Worm (Caenorhabditis elegans) whole organism, L1 larva: ENCODE measurements around the gene tag-294.

ENCODE experiments used
- C04F5.9 ChIP-seq: sonication (generic microtip); optimal IDR thresholded peaks from 2 replicates; lab custom pipeline; 2016; ENCODE audit warnings: missing genetic modification characterization, missing compliant biosample characterization
- aly-2 ChIP-seq: fragments of 150-350 bp; optimal IDR thresholded peaks from 2 replicates; lab custom pipeline; 2014; ENCODE audit warnings: missing biosample characterization, missing genetic modification characterization
- blmp-1 ChIP-seq: fragments of 150-350 bp; optimal IDR thresholded peaks from 2 replicates; lab custom pipeline; 2014; ENCODE audit warnings: missing biosample characterization, missing genetic modification characterization
- ceh-88 ChIP-seq: fragments of 200-800 bp; sonication (Bioruptor generic); IDR thresholded peaks from 2 replicates; pipeline ENCODE4 v1.3.6; 2022; ENCODE audit warnings: missing genetic modification characterization, missing compliant biosample characterization
- ceh-90 ChIP-seq: sonication (generic microtip); optimal IDR thresholded peaks from 2 replicates; lab custom pipeline; 2016; ENCODE audit warnings: missing genetic modification characterization, missing compliant biosample characterization
- efl-3 ChIP-seq: fragments of 200-800 bp; sonication (Bioruptor generic); optimal IDR thresholded peaks from 2 replicates; lab custom pipeline; 2018; ENCODE audit warnings: mild to moderate bottlenecking, missing genetic modification characterization, missing compliant biosample characterization
- elt-2 ChIP-seq: sonication (generic microtip); optimal IDR thresholded peaks from 2 replicates; lab custom pipeline; 2016; ENCODE audit warnings: missing genetic modification characterization, mild to moderate bottlenecking, inconsistent platforms, missing compliant biosample characterization, missing genetic modification reagents
- elt-3 ChIP-seq, 6 experiments: fragments of 150-350 bp in 1 of 6; sonication (generic microtip); optimal IDR thresholded peaks; 2 replicates each; lab custom pipeline; 2017 to 2018; ENCODE audit warnings: missing biosample characterization in 6 of 6, missing genetic modification characterization in 6 of 6, inconsistent platforms in 1 of 6
- ets-5 ChIP-seq: fragments of 200-800 bp; sonication (Bioruptor generic); IDR thresholded peaks from 2 replicates; pipeline ENCODE4 v1.3.6; 2022; ENCODE audit warnings: missing genetic modification characterization, missing compliant biosample characterization
- fkh-10 ChIP-seq: sonication (generic microtip); optimal IDR thresholded peaks from 2 replicates; lab custom pipeline; 2017; ENCODE audit warnings: missing biosample characterization, missing genetic modification reagents, missing genetic modification characterization
- fkh-4 ChIP-seq: sonication (generic microtip); optimal IDR thresholded peaks from 2 replicates; lab custom pipeline; 2016; ENCODE audit warnings: missing compliant biosample characterization, missing genetic modification characterization, borderline replicate concordance
- fkh-8 ChIP-seq: sonication (generic microtip); optimal IDR thresholded peaks from 2 replicates; lab custom pipeline; 2016; ENCODE audit warnings: mild to moderate bottlenecking, missing genetic modification characterization, missing compliant biosample characterization
- fos-1 ChIP-seq: fragments of 150-350 bp; optimal IDR thresholded peaks from 2 replicates; lab custom pipeline; 2014; ENCODE audit warnings: missing biosample characterization, missing genetic modification characterization
- grh-1 ChIP-seq: fragments of 200-800 bp; sonication (Bioruptor generic); IDR thresholded peaks from 2 replicates; pipeline ENCODE4 v1.3.6; 2022; ENCODE audit warnings: missing genetic modification reagents, missing genetic modification characterization, missing compliant biosample characterization
- hpl-2 ChIP-seq: fragments of 150-350 bp; optimal IDR thresholded peaks from 2 replicates; lab custom pipeline; 2014; ENCODE audit warnings: missing biosample characterization, missing genetic modification reagents, missing genetic modification characterization
- irx-1 ChIP-seq: sonication (generic microtip); optimal IDR thresholded peaks from 2 replicates; lab custom pipeline; 2016; ENCODE audit warnings: missing genetic modification characterization, missing compliant biosample characterization
- isw-1 ChIP-seq: fragments of 200-800 bp; sonication (Bioruptor generic); IDR thresholded peaks from 2 replicates; pipeline ENCODE4 v1.3.6; 2022; ENCODE audit warnings: missing genetic modification characterization, missing compliant biosample characterization
- jun-1 ChIP-seq: fragments of 150-350 bp; optimal IDR thresholded peaks from 2 replicates; lab custom pipeline; 2014; ENCODE audit warnings: missing biosample characterization, missing genetic modification reagents, missing genetic modification characterization
- lin-14 ChIP-seq: fragments of 200-800 bp; sonication (Bioruptor generic); optimal IDR thresholded peaks from 2 replicates; lab custom pipeline; 2018; ENCODE audit warnings: mild to moderate bottlenecking, missing genetic modification characterization, moderate library complexity, missing compliant biosample characterization
- lin-15B ChIP-seq: fragments of 150-350 bp; sonication (generic microtip); optimal IDR thresholded peaks from 3 replicates; lab custom pipeline; 2014; ENCODE audit warnings: missing biosample characterization, missing genetic modification characterization
- lin-39 ChIP-seq: fragments of 150-350 bp; optimal IDR thresholded peaks from 2 replicates; lab custom pipeline; 2014; ENCODE audit warnings: missing biosample characterization, missing genetic modification reagents, missing genetic modification characterization
- mab-9 ChIP-seq: fragments of 200-800 bp; sonication (Bioruptor generic); IDR thresholded peaks from 2 replicates; pipeline ENCODE4 v1.3.6; 2022; ENCODE audit warnings: missing genetic modification reagents, missing genetic modification characterization, missing compliant biosample characterization
- mef-2 ChIP-seq: fragments of 150-350 bp; optimal IDR thresholded peaks from 2 replicates; lab custom pipeline; 2014; ENCODE audit warnings: missing biosample characterization, missing genetic modification characterization
- mep-1 ChIP-seq: fragments of 150-350 bp; optimal IDR thresholded peaks from 2 replicates; lab custom pipeline; 2014; ENCODE audit warnings: missing biosample characterization, missing genetic modification characterization
- nhr-12 ChIP-seq: sonication (generic microtip); optimal IDR thresholded peaks from 2 replicates; lab custom pipeline; 2017; ENCODE audit warnings: missing biosample characterization, missing genetic modification characterization
- nhr-19 ChIP-seq: fragments of 200-800 bp; sonication (Bioruptor generic); conservative IDR thresholded peaks from 2 replicates; pipeline ENCODE4 v1.3.6; 2022; ENCODE audit warnings: missing genetic modification characterization, missing compliant biosample characterization
- nhr-20 ChIP-seq: sonication (generic microtip); optimal IDR thresholded peaks from 2 replicates; lab custom pipeline; 2016; ENCODE audit warnings: mild to moderate bottlenecking, missing genetic modification characterization, missing compliant biosample characterization
- nhr-237 ChIP-seq: fragments of 150-350 bp; optimal IDR thresholded peaks from 2 replicates; lab custom pipeline; 2014; ENCODE audit warnings: missing biosample characterization, missing genetic modification characterization
- nhr-47 ChIP-seq: sonication (generic microtip); optimal IDR thresholded peaks from 2 replicates; lab custom pipeline; 2016; ENCODE audit warnings: mild to moderate bottlenecking, missing genetic modification characterization, moderate library complexity, missing compliant biosample characterization
- nhr-71 ChIP-seq: sonication (generic microtip); optimal IDR thresholded peaks from 2 replicates; lab custom pipeline; 2016; ENCODE audit warnings: mild to moderate bottlenecking, missing genetic modification characterization, moderate library complexity, missing compliant biosample characterization
- nhr-76 ChIP-seq: sonication (generic microtip); optimal IDR thresholded peaks from 2 replicates; lab custom pipeline; 2017; ENCODE audit warnings: missing biosample characterization, missing genetic modification characterization
- nhr-77 ChIP-seq: fragments of 150-350 bp; optimal IDR thresholded peaks from 2 replicates; lab custom pipeline; 2014; ENCODE audit warnings: missing biosample characterization, missing genetic modification characterization
- nhr-84 ChIP-seq: sonication (generic microtip); optimal IDR thresholded peaks from 2 replicates; lab custom pipeline; 2017; ENCODE audit warnings: missing biosample characterization, missing genetic modification characterization
- nhr-85 ChIP-seq: sonication (generic microtip); peaks from one replicate; lab custom pipeline; 2016; ENCODE audit warnings: missing genetic modification characterization, inconsistent platforms, missing compliant biosample characterization
- nhr-90 ChIP-seq: sonication (generic microtip); optimal IDR thresholded peaks from 2 replicates; lab custom pipeline; 2016; ENCODE audit warnings: mild to moderate bottlenecking, missing genetic modification characterization, missing compliant biosample characterization; ENCODE audit not compliant: poor library complexity
- pax-3 ChIP-seq: fragments of 200-800 bp; sonication (Bioruptor generic); optimal IDR thresholded peaks from 2 replicates; lab custom pipeline; 2018; ENCODE audit warnings: mild to moderate bottlenecking, missing genetic modification characterization, moderate library complexity, missing compliant biosample characterization
- snpc-4 ChIP-seq: fragments of 150-350 bp; optimal IDR thresholded peaks from 2 replicates; lab custom pipeline; 2014; ENCODE audit warnings: missing biosample characterization, missing genetic modification characterization
- snu-23 ChIP-seq: sonication (generic microtip); optimal IDR thresholded peaks from 2 replicates; lab custom pipeline; 2016; ENCODE audit warnings: missing genetic modification characterization, missing compliant biosample characterization
- sptf-1 ChIP-seq: fragments of 150-350 bp; optimal IDR thresholded peaks from 2 replicates; lab custom pipeline; 2014; ENCODE audit warnings: missing biosample characterization, missing genetic modification characterization
- sup-37 ChIP-seq: fragments of 200-800 bp; sonication (Bioruptor generic); optimal IDR thresholded peaks from 2 replicates; lab custom pipeline; 2018; ENCODE audit warnings: mild to moderate bottlenecking, missing genetic modification characterization, missing compliant biosample characterization
- swsn-7 ChIP-seq: sonication (generic microtip); optimal IDR thresholded peaks from 2 replicates; lab custom pipeline; 2016; ENCODE audit warnings: missing genetic modification characterization, missing compliant biosample characterization
- tbx-2 ChIP-seq: sonication (generic microtip); optimal IDR thresholded peaks from 2 replicates; lab custom pipeline; 2016; ENCODE audit warnings: missing genetic modification characterization, missing compliant biosample characterization
- tlp-1 ChIP-seq: fragments of 150-350 bp; optimal IDR thresholded peaks from 2 replicates; lab custom pipeline; 2014; ENCODE audit warnings: missing biosample characterization, missing genetic modification characterization
- unc-130 ChIP-seq: fragments of 150-350 bp; optimal IDR thresholded peaks from 2 replicates; lab custom pipeline; 2017; ENCODE audit warnings: missing biosample characterization, missing genetic modification characterization, inconsistent platforms
- unc-86 ChIP-seq: sonication (generic microtip); optimal IDR thresholded peaks from 2 replicates; lab custom pipeline; 2016; ENCODE audit warnings: missing genetic modification characterization, missing compliant biosample characterization
- vab-15 ChIP-seq: sonication (generic microtip); optimal IDR thresholded peaks from 2 replicates; lab custom pipeline; 2017; ENCODE audit warnings: missing genotype, mild to moderate bottlenecking, missing genetic modification characterization, missing compliant biosample characterization
- xbp-1 ChIP-seq: sonication (generic microtip); optimal IDR thresholded peaks from 2 replicates; lab custom pipeline; 2016; ENCODE audit warnings: missing genetic modification characterization, missing compliant biosample characterization
- zag-1 ChIP-seq: fragments of 150-350 bp; optimal IDR thresholded peaks from 2 replicates; lab custom pipeline; 2014; ENCODE audit warnings: missing biosample characterization, missing genetic modification characterization
- zip-4 ChIP-seq: fragments of 200-800 bp; sonication (Bioruptor generic); optimal IDR thresholded peaks from 2 replicates; lab custom pipeline; 2018; ENCODE audit warnings: mild to moderate bottlenecking, missing genetic modification characterization, moderate library complexity, missing compliant biosample characterization

The tag-294 gene

DNA sequence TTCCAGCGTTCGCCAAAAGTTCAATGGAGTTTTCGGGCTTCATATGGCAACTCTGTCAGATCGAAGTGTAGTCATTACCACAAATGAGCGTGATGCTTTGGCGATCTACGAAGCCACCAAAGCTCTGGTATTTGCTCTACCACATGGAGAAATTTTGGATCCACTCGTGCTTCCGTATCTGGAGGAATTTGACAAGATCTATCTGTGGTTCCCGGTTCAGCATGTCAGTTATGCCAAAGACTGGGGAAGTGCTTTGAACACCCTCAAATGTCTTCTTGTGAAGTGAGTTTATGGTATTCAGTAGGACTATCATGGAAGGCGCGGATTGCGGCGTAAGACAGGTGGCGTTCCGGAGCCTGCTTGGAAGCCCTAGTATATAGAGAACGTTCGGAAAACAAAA, 31.2 kb upstream of the tag-294 start:
- no peak for TF ChIP-seq nhr-20
- TF ChIP-seq mab-9 (GFP tag; lab: Robert Waterston, UW): no peak
- TF ChIP-seq pax-3 (tag; lab: Kevin White, UChicago): no peak
- TF ChIP-seq nhr-77 (tag; lab: Kevin White, UChicago): no peak
- no peak for TF ChIP-seq ceh-90 (tag; lab: Kevin White, UChicago)
- no peak for TF ChIP-seq xbp-1 (tag; lab: Kevin White, UChicago)
- no peak for TF ChIP-seq isw-1 (GFP tag; lab: Robert Waterston, UW)
- no peak for TF ChIP-seq sup-37 (GFP tag; lab: Kevin White, UChicago)
- no peak for TF ChIP-seq mef-2 (tag; lab: Kevin White, UChicago)
- TF ChIP-seq nhr-84 (tag; lab: Kevin White, UChicago): no peak
- no peak for TF ChIP-seq mep-1 (tag; lab: Kevin White, UChicago)
- TF ChIP-seq lin-39: no peak
- no peak for TF ChIP-seq ceh-88 (GFP tag; lab: Robert Waterston, UW)
- TF ChIP-seq blmp-1 (tag; lab: Kevin White, UChicago): no peak
- TF ChIP-seq tbx-2: no peak
- TF ChIP-seq lin-15B (tag; lab: Kevin White, UChicago): no peak
- no peak for TF ChIP-seq ets-5 (GFP tag; lab: Robert Waterston, UW)
- no peak for TF ChIP-seq nhr-12 (tag; lab: Kevin White, UChicago)

DNA sequence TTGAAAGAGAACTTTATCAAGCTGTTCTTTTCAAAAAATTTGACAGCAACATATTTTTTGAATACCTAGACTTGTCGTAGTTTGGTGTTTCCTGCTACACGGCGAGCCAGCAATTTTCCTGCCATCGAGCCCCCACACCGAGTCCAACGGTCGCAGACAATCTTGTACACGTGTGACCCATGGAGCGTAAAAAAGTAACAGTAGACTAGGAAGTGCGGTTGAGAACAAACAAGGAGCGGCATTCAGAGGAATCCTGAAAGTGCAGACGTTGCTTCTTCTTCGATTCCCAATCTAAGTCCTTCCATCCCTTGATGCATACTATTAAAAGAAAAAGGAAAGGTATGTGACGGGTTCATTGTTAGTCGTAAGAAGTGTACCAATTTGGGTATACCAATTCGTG, 27.7 kb upstream of the tag-294 start, which contains the start of gene twnk-1:
Gene twnk-1, plus strand, starts transcription at position 301 of the 400 bp plus-strand sequence.
- TF ChIP-seq mef-2 (tag; lab: Kevin White, UChicago): no peak
- no peak for TF ChIP-seq zag-1 (tag; lab: Kevin White, UChicago)
- TF ChIP-seq nhr-71 (tag; lab: Kevin White, UChicago): no peak
- no peak for TF ChIP-seq unc-86
- TF ChIP-seq lin-14 (GFP tag; lab: Kevin White, UChicago): peak; percentile 12
- peak; percentile 26 for TF ChIP-seq fkh-8 (tag; lab: Kevin White, UChicago)
- TF ChIP-seq fkh-10: no peak
- TF ChIP-seq vab-15: no peak
- TF ChIP-seq elt-2: no peak
- TF ChIP-seq tlp-1 (tag; lab: Kevin White, UChicago): no peak
- TF ChIP-seq nhr-85 (tag; lab: Kevin White, UChicago): no peak
- TF ChIP-seq fos-1: no peak
- TF ChIP-seq nhr-76 (tag; lab: Kevin White, UChicago): no peak
- TF ChIP-seq elt-3 (tag; optimal IDR thresholded peaks at IDR 0.05; lab: Kevin White, UChicago): no peak
- no peak for TF ChIP-seq fkh-4 (tag; lab: Kevin White, UChicago)
- no peak for TF ChIP-seq xbp-1 (tag; lab: Kevin White, UChicago)

DNA sequence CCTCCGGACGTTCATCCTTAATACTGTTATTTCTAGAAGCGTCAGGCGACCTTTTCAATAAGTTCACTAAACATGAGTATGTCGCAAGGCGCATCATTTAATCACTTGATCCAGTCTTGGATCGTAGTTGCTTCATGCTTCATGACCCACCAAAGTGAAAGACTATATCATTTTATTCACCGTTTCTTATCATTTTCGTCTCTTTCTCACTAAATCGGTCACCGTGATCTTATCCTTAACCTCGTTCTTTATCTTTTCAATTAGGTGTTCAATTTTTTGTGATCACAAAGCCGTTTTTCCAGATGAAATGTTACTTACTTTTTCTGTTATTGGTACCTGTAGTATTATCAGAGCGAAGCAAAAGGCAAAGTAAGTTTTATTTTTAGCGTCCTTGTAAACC, 24.7 kb upstream of the tag-294 start, which contains the start of gene F46G11.2:
Gene F46G11.2, plus strand, starts transcription at position 301 of the 400 bp plus-strand sequence.
- TF ChIP-seq efl-3 (no peak), snu-23 (GFP tag; lab: Kevin White, UChicago) (no peak), tbx-2 (no peak), swsn-7 (tag; lab: Kevin White, UChicago) (no peak), irx-1 (tag; lab: Kevin White, UChicago) (no peak)
- TF ChIP-seq, all 84 proteins: peak for 0

DNA sequence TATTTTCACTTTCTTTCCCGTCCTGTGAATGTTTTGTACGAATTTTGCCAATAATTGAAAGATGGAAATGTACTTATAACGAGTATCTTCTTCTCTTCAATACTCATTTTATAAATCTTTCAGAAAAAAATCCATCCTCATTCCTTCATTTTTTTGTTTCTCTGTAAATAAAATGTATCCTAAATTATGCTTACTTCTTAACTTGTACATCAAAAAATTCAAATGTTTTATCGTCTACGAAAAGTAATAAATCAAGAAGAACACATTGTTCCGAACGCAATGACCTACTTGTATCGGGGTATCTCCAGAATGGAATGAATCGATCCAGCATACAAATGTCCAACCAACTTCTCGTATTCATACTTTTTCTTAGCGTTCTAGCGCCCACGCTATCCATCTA, 23.0 kb upstream of the tag-294 start, which contains the start of gene F46G11.6:
Gene F46G11.6, plus strand, starts transcription at position 301 of the 400 bp plus-strand sequence.
- TF ChIP-seq snpc-4 (tag; lab: Kevin White, UChicago): no peak
- TF ChIP-seq unc-130: no peak
- no peak for TF ChIP-seq jun-1 (tag; lab: Kevin White, UChicago)
- TF ChIP-seq zip-4: no peak
- TF ChIP-seq hpl-2 (GFP tag; lab: Kevin White, UChicago): no peak
- no peak for TF ChIP-seq isw-1 (GFP tag; lab: Robert Waterston, UW)
- no peak for TF ChIP-seq nhr-47 (tag; lab: Kevin White, UChicago)
- TF ChIP-seq irx-1 (tag; lab: Kevin White, UChicago): no peak
- TF ChIP-seq lin-39: no peak
- TF ChIP-seq nhr-19 (GFP tag; lab: Robert Waterston, UW): no peak
- TF ChIP-seq efl-3: no peak
- TF ChIP-seq grh-1 (GFP tag; lab: Robert Waterston, UW): no peak
- TF ChIP-seq aly-2: no peak
- TF ChIP-seq nhr-90: no peak
- no peak for TF ChIP-seq C04F5.9 (tag; lab: Kevin White, UChicago)
- TF ChIP-seq fos-1: no peak
- TF ChIP-seq snu-23 (GFP tag; lab: Kevin White, UChicago): no peak
- TF ChIP-seq nhr-237 (tag; lab: Kevin White, UChicago): no peak
- no peak for TF ChIP-seq sptf-1 (tag; lab: Kevin White, UChicago)
